Fruit fly (Drosophila melanogaster) whole organism, prepupa: ENCODE measurements around the gene Sp7.

Experiments used
- CG10669 ChIP-seq: fragments of 200-800 bp; sonication (Bioruptor generic); optimal IDR thresholded peaks from 3 replicates; lab custom pipeline; 2018; ENCODE audit warnings: missing biosample characterization, mild to moderate bottlenecking, missing genetic modification characterization, moderate library complexity
- CG11762 ChIP-seq: fragments of 200-800 bp; sonication (Bioruptor generic); optimal IDR thresholded peaks from 3 replicates; lab custom pipeline; 2016; ENCODE audit warnings: missing biosample characterization, missing genetic modification characterization; ENCODE audit not compliant: insufficient read depth
- CG15336 ChIP-seq: fragments of 200-800 bp; sonication (Bioruptor generic); IDR thresholded peaks from 2 replicates; pipeline ENCODE4 v1.3.6; 2022; ENCODE audit warnings: missing biosample characterization, missing genetic modification characterization
- CG1621 ChIP-seq: fragments of 200-800 bp; sonication (Bioruptor generic); optimal IDR thresholded peaks from 3 replicates; lab custom pipeline; 2018; ENCODE audit warnings: missing biosample characterization, mild to moderate bottlenecking, missing genetic modification characterization
- CG16779 ChIP-seq: fragments of 200-800 bp; sonication (Bioruptor generic); optimal IDR thresholded peaks from 3 replicates; lab custom pipeline; 2017; ENCODE audit warnings: missing biosample characterization, mild to moderate bottlenecking, missing genetic modification characterization
- CG3032 ChIP-seq: fragments of 200-800 bp; optimal IDR thresholded peaks from 2 replicates; lab custom pipeline; 2019; ENCODE audit warnings: missing biosample characterization, mild to moderate bottlenecking, missing genetic modification characterization, moderate library complexity
- CG31627 ChIP-seq: fragments of 200-800 bp; sonication (Bioruptor generic); optimal IDR thresholded peaks from 3 replicates; lab custom pipeline; 2016; ENCODE audit warnings: missing biosample characterization, missing genetic modification characterization
- CG32006 ChIP-seq: fragments of 200-800 bp; sonication (Bioruptor generic); optimal IDR thresholded peaks from 3 replicates; lab custom pipeline; 2017; ENCODE audit warnings: missing biosample characterization, mild to moderate bottlenecking, missing genetic modification characterization
- CG34406 ChIP-seq: fragments of 200-800 bp; sonication (Bioruptor generic); optimal IDR thresholded peaks from 3 replicates; lab custom pipeline; 2016; ENCODE audit warnings: missing biosample characterization, missing genetic modification characterization
- CG4318 ChIP-seq: fragments of 200-800 bp; sonication (Bioruptor generic); optimal IDR thresholded peaks from 3 replicates; lab custom pipeline; 2017; ENCODE audit warnings: missing biosample characterization, mild to moderate bottlenecking, missing genetic modification characterization
- CG6163 ChIP-seq: fragments of 200-800 bp; sonication (Bioruptor generic); IDR thresholded peaks from 3 replicates; pipeline ENCODE4 v1.3.6; 2022; ENCODE audit warnings: missing biosample characterization, missing genetic modification characterization
- CG6808 ChIP-seq: fragments of 200-800 bp; sonication (Bioruptor generic); optimal IDR thresholded peaks from 3 replicates; lab custom pipeline; 2017; ENCODE audit warnings: missing biosample characterization, missing genetic modification characterization, mild to moderate bottlenecking, moderate library complexity, missing genetic modification reagents
- CG6854 ChIP-seq: fragments of 200-800 bp; sonication (Bioruptor generic); optimal IDR thresholded peaks from 2 replicates; lab custom pipeline; 2017; ENCODE audit warnings: missing biosample characterization, mild to moderate bottlenecking, missing genetic modification characterization
- CG8119 ChIP-seq: fragments of 200-800 bp; sonication (Bioruptor generic); IDR thresholded peaks from 3 replicates; pipeline ENCODE4 v1.3.6; 2022; ENCODE audit warnings: missing biosample characterization, missing genetic modification characterization
- CG8632 ChIP-seq: fragments of 200-800 bp; sonication (Bioruptor generic); optimal IDR thresholded peaks from 3 replicates; lab custom pipeline; 2016; ENCODE audit warnings: missing biosample characterization, missing genetic modification characterization
- CG9139 ChIP-seq: fragments of 200-800 bp; sonication (Bioruptor generic); optimal IDR thresholded peaks from 3 replicates; lab custom pipeline; 2017; ENCODE audit warnings: missing biosample characterization, mild to moderate bottlenecking, missing genetic modification characterization
- Eip75B ChIP-seq: fragments of 200-800 bp; sonication (Bioruptor generic); optimal IDR thresholded peaks from 3 replicates; lab custom pipeline; 2016; ENCODE audit warnings: missing biosample characterization, missing genetic modification characterization
- Eip78C ChIP-seq: fragments of 200-800 bp; sonication (Bioruptor generic); peaks from one replicate; lab custom pipeline; 2016; ENCODE audit warnings: missing biosample characterization, missing genetic modification characterization
- Eip93F ChIP-seq: fragments of 200-800 bp; sonication (Bioruptor generic); optimal IDR thresholded peaks from 2 replicates; lab custom pipeline; 2016; ENCODE audit warnings: missing biosample characterization, mild to moderate bottlenecking, missing genetic modification characterization
- Ets21C ChIP-seq: fragments of 200-800 bp; sonication (Bioruptor generic); optimal IDR thresholded peaks from 3 replicates; lab custom pipeline; 2016; ENCODE audit warnings: missing biosample characterization, missing genetic modification characterization
- Ets96B ChIP-seq: fragments of 200-800 bp; optimal IDR thresholded peaks from 2 replicates; lab custom pipeline; 2019; ENCODE audit warnings: missing biosample characterization, mild to moderate bottlenecking, missing genetic modification characterization, moderate library complexity
- Hr38 ChIP-seq: sonication (Bioruptor generic); optimal IDR thresholded peaks from 2 replicates; lab custom pipeline; 2016; ENCODE audit warnings: missing biosample characterization, missing genetic modification characterization
- Met ChIP-seq: fragments of 200-800 bp; sonication (Bioruptor generic); optimal IDR thresholded peaks from 3 replicates; lab custom pipeline; 2016; ENCODE audit warnings: missing biosample characterization, missing genetic modification characterization
- OdsH ChIP-seq: fragments of 200-800 bp; sonication (Bioruptor generic); optimal IDR thresholded peaks from 3 replicates; lab custom pipeline; 2016; ENCODE audit warnings: missing biosample characterization, missing genetic modification characterization
- dac ChIP-seq: fragments of 200-800 bp; sonication (Bioruptor generic); optimal IDR thresholded peaks from 2 replicates; lab custom pipeline; 2017; ENCODE audit warnings: missing biosample characterization, mild to moderate bottlenecking, missing genetic modification characterization
- dsx ChIP-seq: fragments of 200-800 bp; optimal IDR thresholded peaks from 3 replicates; lab custom pipeline; 2019; ENCODE audit warnings: missing biosample characterization, mild to moderate bottlenecking, missing genetic modification characterization, moderate library complexity; ENCODE audit not compliant: poor library complexity, severe bottlenecking
- eg ChIP-seq: fragments of 200-800 bp; sonication (Bioruptor generic); IDR thresholded peaks from 3 replicates; pipeline ENCODE4 v1.3.6; 2022; ENCODE audit warnings: missing biosample characterization, missing genetic modification characterization
- esn ChIP-seq: fragments of 200-800 bp; sonication (Bioruptor generic); optimal IDR thresholded peaks from 2 replicates; lab custom pipeline; 2016; ENCODE audit warnings: missing biosample characterization, mild to moderate bottlenecking, missing genetic modification characterization, moderate library complexity
- fd59A ChIP-seq: fragments of 200-800 bp; sonication (Bioruptor generic); optimal IDR thresholded peaks from 2 replicates; lab custom pipeline; 2017; ENCODE audit warnings: missing biosample characterization, mild to moderate bottlenecking, missing genetic modification characterization, missing genetic modification reagents
- fd85E ChIP-seq: fragments of 200-800 bp; sonication (Bioruptor generic); optimal IDR thresholded peaks from 3 replicates; lab custom pipeline; 2016; ENCODE audit warnings: missing biosample characterization, missing genetic modification characterization
- fkh ChIP-seq: fragments of 200-800 bp; sonication (Bioruptor generic); optimal IDR thresholded peaks from 3 replicates; lab custom pipeline; 2017; ENCODE audit warnings: missing biosample characterization, mild to moderate bottlenecking, missing genetic modification characterization, moderate library complexity
- pdm3 ChIP-seq: fragments of 200-800 bp; sonication (Bioruptor generic); optimal IDR thresholded peaks from 3 replicates; lab custom pipeline; 2016; ENCODE audit warnings: missing biosample characterization, missing genetic modification characterization
- salr ChIP-seq, 2 experiments: fragments of 200-800 bp; sonication (Bioruptor generic); optimal IDR thresholded peaks; 3 replicates each; lab custom pipeline; 2016 to 2018; ENCODE audit warnings: missing biosample characterization in 2 of 2, missing genetic modification characterization in 2 of 2, mild to moderate bottlenecking in 1 of 2
- svp ChIP-seq: fragments of 200-800 bp; sonication (Bioruptor generic); peaks from one replicate; lab custom pipeline; 2016; ENCODE audit warnings: missing biosample characterization, missing genetic modification characterization
- topi ChIP-seq: fragments of 200-800 bp; sonication (Bioruptor generic); optimal IDR thresholded peaks from 3 replicates; lab custom pipeline; 2016; ENCODE audit warnings: missing biosample characterization, missing genetic modification characterization
- vri ChIP-seq: fragments of 200-800 bp; sonication (Bioruptor generic); optimal IDR thresholded peaks from 3 replicates; lab custom pipeline; 2016; ENCODE audit warnings: missing biosample characterization, mild to moderate bottlenecking, missing genetic modification characterization

The Sp7 gene

dm6 chr3R:7753518-7753917 lies 6.1 kb upstream of the Sp7 start:
- TF ChIP-seq CG3032 (tag; lab: Kevin White, UChicago) (peak; percentile 37), eg (GFP tag; lab: Robert Waterston, UW) (peak; percentile 48; the same call in 1 of the 3 replicates), Eip78C (GFP tag; lab: Kevin White, UChicago) (no peak), CG8119 (GFP tag; lab: Robert Waterston, UW) (0 out of 3 replicates have a peak, but pooled peaks have one; percentile 17), salr (GFP tag; optimal IDR thresholded peaks at IDR 0.05; lab: Kevin White, UChicago) (no peak), CG34406 (GFP tag; lab: Kevin White, UChicago) (no peak), CG15336 (GFP tag; lab: Robert Waterston, UW) (0 out of 2 replicates have a peak, but pooled peaks have one; percentile 8), CG32006 (GFP tag; lab: Kevin White, UChicago) (peak; percentile 36), CG6163 (GFP tag; lab: Robert Waterston, UW) (peak; percentile 66), fkh (GFP tag; lab: Kevin White, UChicago) (no peak), svp (GFP tag; lab: Kevin White, UChicago) (peak; percentile 57), fd85E (no peak), dac (no peak), CG10669 (GFP tag; lab: Kevin White, UChicago) (peak; percentile 13), Eip93F (GFP tag; lab: Kevin White, UChicago) (no peak), CG1621 (tag; lab: Kevin White, UChicago) (peak; percentile 16), CG8632 (GFP tag; lab: Kevin White, UChicago) (no peak)
- TF ChIP-seq, all 60 proteins: peak for 9

- TF ChIP-seq CG9139 (GFP tag; lab: Kevin White, UChicago) = no peak
- TF ChIP-seq Ets21C (GFP tag; lab: Kevin White, UChicago) = no peak
- no peak for TF ChIP-seq CG11762 (GFP tag; lab: Kevin White, UChicago)
- no peak for TF ChIP-seq CG8119 (GFP tag; lab: Robert Waterston, UW)
- TF ChIP-seq fd85E = no peak
- TF ChIP-seq Hr38 = no peak
- TF ChIP-seq vri (GFP tag; lab: Kevin White, UChicago) = no peak
- TF ChIP-seq Eip78C (GFP tag; lab: Kevin White, UChicago) = no peak
- no peak for TF ChIP-seq fd59A (GFP tag; lab: Kevin White, UChicago)
- no peak for TF ChIP-seq CG3032 (tag; lab: Kevin White, UChicago)
- TF ChIP-seq CG31627 (GFP tag; lab: Kevin White, UChicago) = no peak
- TF ChIP-seq salr (GFP tag; optimal IDR thresholded peaks at IDR 0.05; lab: Kevin White, UChicago) = no peak
- no peak for TF ChIP-seq esn
- no peak for TF ChIP-seq CG8632 (GFP tag; lab: Kevin White, UChicago)
Observed at dm6 chr3R:7757822-7758221, 1.8 kb upstream of the Sp7 start, which contains the start of gene CG10919. Gene CG10919, plus strand, starts transcription at chr3R:7758122.

- peak; percentile 12 for TF ChIP-seq vri (GFP tag; lab: Kevin White, UChicago)
- peak; percentile 45 for TF ChIP-seq Eip78C (GFP tag; lab: Kevin White, UChicago)
- no peak for TF ChIP-seq Ets96B (tag; lab: Kevin White, UChicago)
- no peak for TF ChIP-seq CG34406 (GFP tag; lab: Kevin White, UChicago)
- no peak for TF ChIP-seq CG11762 (GFP tag; lab: Kevin White, UChicago)
- peak; percentile 95 for TF ChIP-seq svp (GFP tag; lab: Kevin White, UChicago)
- no peak for TF ChIP-seq CG6854 (GFP tag; lab: Kevin White, UChicago)
- TF ChIP-seq CG1621 (tag; lab: Kevin White, UChicago) = no peak
Observed at dm6 chr3R:7760970-7761558, 1.5 kb downstream of the Sp7 start.

- TF ChIP-seq CG6854 (GFP tag; lab: Kevin White, UChicago) (no peak), topi (GFP tag; lab: Kevin White, UChicago) (no peak), CG10669 (GFP tag; lab: Kevin White, UChicago) (no peak), Ets21C (GFP tag; lab: Kevin White, UChicago) (no peak), OdsH (GFP tag; lab: Kevin White, UChicago) (no peak), Eip93F (GFP tag; lab: Kevin White, UChicago) (no peak), esn (no peak), CG4318 (no peak), vri (GFP tag; lab: Kevin White, UChicago) (no peak), CG6808 (no peak), Eip75B (no peak), CG3032 (tag; lab: Kevin White, UChicago) (no peak), Hr38 (no peak), CG8632 (GFP tag; lab: Kevin White, UChicago) (no peak), CG16779 (no peak), dsx (GFP tag; lab: Kevin White, UChicago) (no peak), CG8119 (GFP tag; lab: Robert Waterston, UW) (no peak), pdm3 (GFP tag; lab: Kevin White, UChicago) (no peak), Met (no peak), CG9139 (GFP tag; lab: Kevin White, UChicago) (no peak)
- TF ChIP-seq, all 60 proteins: peak for 0
Observed at dm6 chr3R:7771656-7772055, 12.1 kb downstream of the Sp7 start, which contains the start of gene CG11286. Gene CG11286, minus strand, starts transcription at chr3R:7771756.
